Worm (Caenorhabditis elegans): ENCODE measurements around the gene sbt-1.

sbt-1 gene

DNA sequence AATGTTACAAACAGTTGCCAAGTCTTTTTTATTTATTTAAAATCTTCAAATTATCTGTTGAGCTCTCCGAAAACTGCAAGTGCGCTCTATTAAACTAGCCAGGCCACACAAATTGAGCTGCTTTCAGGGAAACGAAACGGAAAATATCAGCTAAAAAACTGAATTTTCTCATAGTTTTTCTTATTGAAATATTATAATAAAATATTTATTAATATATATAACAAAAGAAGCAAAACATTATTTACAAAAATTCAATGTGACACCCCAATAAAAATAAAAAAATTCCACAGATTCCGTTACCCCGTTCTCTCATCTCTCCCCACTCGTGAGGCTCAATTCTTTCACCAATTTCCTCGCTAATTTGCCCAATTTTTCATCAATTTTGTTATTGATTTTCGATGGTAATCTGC lies 3.9 kb upstream of the sbt-1 start:
- TF ChIP-seq fkh-8 (tag; optimal IDR thresholded peaks at IDR 0.05): peak; percentile 40
- TF ChIP-seq ets-5 (GFP tag; IDR thresholded peaks at IDR 0.05): no peak
- TF ChIP-seq efl-1 (optimal IDR thresholded peaks at IDR 0.05): peak in 1 of 2 experiments; percentile 8
- TF ChIP-seq efl-1 (GFP tag; optimal IDR thresholded peaks at IDR 0.05 in 1 of 2): peak in 1 of 2 experiments; percentile 6
- TF ChIP-seq nhr-85 (tag): peak; percentile 63
- TF ChIP-seq tbx-2 (tag; optimal IDR thresholded peaks at IDR 0.05): peak; percentile 34
- peak; percentile 22 for TF ChIP-seq C16A3.4 (tag; optimal IDR thresholded peaks at IDR 0.05)
- no peak for TF ChIP-seq zip-4 (GFP tag; optimal IDR thresholded peaks at IDR 0.05)
- no peak for TF ChIP-seq efl-3 (GFP tag; optimal IDR thresholded peaks at IDR 0.05)
- no peak for TF ChIP-seq unc-62 (GFP tag; optimal IDR thresholded peaks at IDR 0.05)
- peak; percentile 77 for TF ChIP-seq lin-14 (GFP tag; optimal IDR thresholded peaks at IDR 0.05)
- TF ChIP-seq isw-1 (GFP tag; IDR thresholded peaks at IDR 0.05): peak; percentile 46; the same call in 1 of the 2 replicates
- TF ChIP-seq nhr-19 (GFP tag; conservative IDR thresholded peaks at IDR 0.05): peak; percentile 16; the same call in 1 of the 2 replicates
- TF ChIP-seq pax-3 (tag; optimal IDR thresholded peaks at IDR 0.05): peak; percentile 60
- no peak for TF ChIP-seq ceh-8 (GFP tag; optimal IDR thresholded peaks at IDR 0.05)
- peak; percentile 2 for TF ChIP-seq swsn-7 (tag; optimal IDR thresholded peaks at IDR 0.05)
- TF ChIP-seq mdl-1 (tag; optimal IDR thresholded peaks at IDR 0.05): no peak
- TF ChIP-seq lsy-2 (tag; optimal IDR thresholded peaks at IDR 0.05): peak in 1 of 2 experiments; percentile 53
- TF ChIP-seq egl-13 (tag; optimal IDR thresholded peaks at IDR 0.05): peak; percentile 4
- no peak for TF ChIP-seq nhr-237 (tag; optimal IDR thresholded peaks at IDR 0.05)
- TF ChIP-seq snu-23 (GFP tag; optimal IDR thresholded peaks at IDR 0.05): peak; percentile 36
- TF ChIP-seq ceh-88 (GFP tag; IDR thresholded peaks at IDR 0.05): peak; percentile 34; the same call in 1 of the 2 replicates
- TF ChIP-seq nhr-47 (tag; optimal IDR thresholded peaks at IDR 0.05): peak; percentile 58
- TF ChIP-seq ceh-82 (tag; optimal IDR thresholded peaks at IDR 0.05): peak in 2 of 3 experiments; percentile 5 to 13
- peak; percentile 32 for TF ChIP-seq nhr-90 (tag; optimal IDR thresholded peaks at IDR 0.05; ENCODE audit: poor library complexity)
- peak; percentile 19 for TF ChIP-seq mep-1 (tag; optimal IDR thresholded peaks at IDR 0.05)
- peak; percentile 74 for TF ChIP-seq unc-98 (GFP tag; IDR thresholded peaks at IDR 0.05)
- peak; percentile 37 for TF ChIP-seq lir-3 (tag; optimal IDR thresholded peaks at IDR 0.05; ENCODE audit: poor library complexity)
- peak; percentile 33 for TF ChIP-seq xbp-1 (tag; optimal IDR thresholded peaks at IDR 0.05)
- peak in 1 of 3 experiments; percentile 42 for TF ChIP-seq dpl-1 (GFP tag; optimal IDR thresholded peaks at IDR 0.05)
- peak; percentile 54 for TF ChIP-seq nhr-71 (tag; optimal IDR thresholded peaks at IDR 0.05)
- no peak for TF ChIP-seq ceh-63 (GFP tag; optimal IDR thresholded peaks at IDR 0.05)

DNA sequence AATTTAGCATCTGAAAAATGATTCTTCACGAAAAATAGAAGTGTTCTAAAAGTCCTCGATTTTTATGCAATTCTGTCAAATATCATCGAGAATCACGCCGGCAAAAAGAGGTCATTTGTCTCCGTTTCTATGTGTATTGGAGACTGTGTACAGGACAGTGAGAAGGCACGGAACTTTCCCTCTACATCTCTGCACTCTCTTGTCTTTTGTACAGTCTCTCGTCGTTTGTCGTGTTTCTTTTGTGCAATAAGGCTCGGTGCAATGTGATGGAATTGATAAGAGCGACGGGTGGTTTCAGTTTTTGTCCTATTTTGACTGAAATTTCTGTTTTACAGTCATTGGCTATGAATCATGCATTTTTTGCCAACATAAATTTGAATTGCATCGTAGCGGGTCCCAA lies 3.2 kb upstream of the sbt-1 start:
- no peak for TF ChIP-seq pag-3 (tag; optimal IDR thresholded peaks at IDR 0.05; ENCODE audit: borderline replicate concordance, insufficient read depth)
- TF ChIP-seq nhr-85 (tag): peak; percentile 34
- TF ChIP-seq sup-37 (GFP tag; optimal IDR thresholded peaks at IDR 0.05): no peak
- no peak for TF ChIP-seq pqm-1 (tag; optimal IDR thresholded peaks at IDR 0.05)
- peak in 1 of 2 experiments; percentile 32 for TF ChIP-seq lin-35 (GFP tag; optimal IDR thresholded peaks at IDR 0.05)
- peak in 1 of 2 experiments; percentile 31 for TF ChIP-seq lsy-2 (tag; optimal IDR thresholded peaks at IDR 0.05)
- TF ChIP-seq snu-23 (GFP tag; optimal IDR thresholded peaks at IDR 0.05): peak; percentile 16
- peak in 1 of 2 experiments; percentile 18 for TF ChIP-seq mdl-1 (tag; optimal IDR thresholded peaks at IDR 0.05)
- peak; percentile 4 for TF ChIP-seq nhr-20 (tag; optimal IDR thresholded peaks at IDR 0.05)
- peak; percentile 40 for TF ChIP-seq elt-2 (tag; optimal IDR thresholded peaks at IDR 0.05)
- TF ChIP-seq lin-14 (GFP tag; optimal IDR thresholded peaks at IDR 0.05): peak; percentile 21
- TF ChIP-seq blmp-1 (tag; optimal IDR thresholded peaks at IDR 0.05): peak; percentile 58

DNA sequence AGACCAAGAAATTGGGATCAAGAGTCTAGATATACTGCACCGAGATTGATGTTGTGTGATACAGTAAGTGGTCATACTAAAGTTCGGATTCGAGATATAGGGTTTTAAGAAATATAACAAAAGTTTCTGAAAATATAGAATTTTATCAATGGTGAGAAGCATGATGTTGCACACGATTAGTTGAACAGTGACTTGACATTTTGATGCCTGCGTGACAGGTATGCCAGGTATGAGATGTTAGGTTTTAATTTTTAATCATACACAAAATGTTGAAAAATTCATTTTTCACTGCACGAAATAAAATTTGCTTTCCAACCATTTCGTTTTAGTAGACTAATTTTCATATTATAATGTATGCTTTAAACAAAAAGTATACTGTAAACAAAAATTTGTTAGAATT lies 1.7 kb upstream of the sbt-1 start:
- no peak for TF ChIP-seq lin-35 (GFP tag; optimal IDR thresholded peaks at IDR 0.05)
- no peak for TF ChIP-seq nhr-84 (tag; optimal IDR thresholded peaks at IDR 0.05)
- no peak for TF ChIP-seq efl-3 (GFP tag; optimal IDR thresholded peaks at IDR 0.05)
- TF ChIP-seq lsy-2 (tag; optimal IDR thresholded peaks at IDR 0.05): no peak
- no peak for TF ChIP-seq ces-1 (GFP tag; optimal IDR thresholded peaks at IDR 0.05)
- no peak for TF ChIP-seq unc-86 (tag; optimal IDR thresholded peaks at IDR 0.05)
- TF ChIP-seq hlh-17 (GFP tag; optimal IDR thresholded peaks at IDR 0.05; ENCODE audit: borderline replicate concordance): no peak
- no peak for TF ChIP-seq nhr-85 (tag)
- TF ChIP-seq nhr-77 (tag; optimal IDR thresholded peaks at IDR 0.05): no peak
- TF ChIP-seq blmp-1 (tag; optimal IDR thresholded peaks at IDR 0.05): no peak
- no peak for TF ChIP-seq nhr-71 (tag; optimal IDR thresholded peaks at IDR 0.05)
- TF ChIP-seq ceh-82 (tag; optimal IDR thresholded peaks at IDR 0.05): no peak
- no peak for TF ChIP-seq ama-1 (optimal IDR thresholded peaks at IDR 0.05)
- no peak for TF ChIP-seq nhr-47 (tag; optimal IDR thresholded peaks at IDR 0.05)
- TF ChIP-seq jun-1 (tag; optimal IDR thresholded peaks at IDR 0.05): no peak
- TF ChIP-seq nhr-90 (tag; optimal IDR thresholded peaks at IDR 0.05; ENCODE audit: poor library complexity): no peak

Data from whole organism, L1 larva.